Fruit fly (Drosophila melanogaster) Kc167 (cell line): Measurements from ENCODE around the gene CG42674.

Experiments used
- Sin3A ChIP-seq: fragments of >200 bp; optimal IDR thresholded peaks from 2 replicates; lab custom pipeline; 2018; ENCODE audit warnings: missing external identifiers
- ttk ChIP-seq: sonication (Bioruptor generic); optimal IDR thresholded peaks from 2 replicates; lab custom pipeline; 2017; ENCODE audit warnings: missing external identifiers

dm6 chr3L:20103777-20104542 lies 94.2 kb downstream of the CG42674 start, which contains the start of gene CG14186:
- TF ChIP-seq Sin3A (lab: Kevin White, UChicago) (no peak), ttk (no peak)
